Worm (Caenorhabditis elegans) whole organism, early embryonic: ENCODE measurements around the gene R11G1.1.

Experiments
- B0310.2 ChIP-seq: sonication (generic microtip); optimal IDR thresholded peaks from 2 replicates; lab custom pipeline; 2016; ENCODE audit warnings: mild to moderate bottlenecking, missing genetic modification characterization, missing compliant biosample characterization
- F13C5.2 ChIP-seq: sonication (generic microtip); optimal IDR thresholded peaks from 2 replicates; lab custom pipeline; 2017; ENCODE audit warnings: mild to moderate bottlenecking, missing genetic modification characterization, inconsistent platforms, missing compliant biosample characterization
- ama-1 ChIP-seq: fragments of 150-350 bp; optimal IDR thresholded peaks from 2 replicates; lab custom pipeline; 2014
- ceh-36 ChIP-seq: sonication (generic microtip); optimal IDR thresholded peaks from 2 replicates; lab custom pipeline; 2016; ENCODE audit warnings: missing genetic modification characterization, inconsistent platforms, missing compliant biosample characterization
- flt-1 ChIP-seq: fragments of 200-800 bp; sonication (Bioruptor generic); IDR thresholded peaks from 2 replicates; pipeline ENCODE4 v1.3.6; 2022; ENCODE audit warnings: missing genetic modification characterization, missing compliant biosample characterization
- hmbx-1 ChIP-seq: sonication (generic microtip); optimal IDR thresholded peaks from 2 replicates; lab custom pipeline; 2016; ENCODE audit warnings: mild to moderate bottlenecking, missing genetic modification characterization, missing compliant biosample characterization
- hmg-4 ChIP-seq: fragments of 200-800 bp; sonication (Bioruptor generic); optimal IDR thresholded peaks from 2 replicates; lab custom pipeline; 2018; ENCODE audit warnings: mild to moderate bottlenecking, missing genetic modification characterization, missing compliant biosample characterization
- hnd-1 ChIP-seq: sonication (generic microtip); optimal IDR thresholded peaks from 2 replicates; lab custom pipeline; 2016; ENCODE audit warnings: missing genetic modification characterization, missing compliant biosample characterization
- scrt-1 ChIP-seq: fragments of 200-800 bp; sonication (Bioruptor generic); IDR thresholded peaks from 2 replicates; pipeline ENCODE4 v1.3.6; 2022; ENCODE audit warnings: missing genetic modification characterization, missing compliant biosample characterization
- tbx-11 ChIP-seq: fragments of 200-800 bp; sonication (Bioruptor generic); IDR thresholded peaks from 2 replicates; pipeline ENCODE4 v1.3.6; 2022; ENCODE audit warnings: missing genetic modification characterization, missing compliant biosample characterization
- tbx-37 ChIP-seq: fragments of 200-800 bp; sonication (Bioruptor generic); conservative IDR thresholded peaks from 2 replicates; pipeline ENCODE4 v1.3.6; 2022; ENCODE audit warnings: missing genetic modification reagents, missing genetic modification characterization, missing compliant biosample characterization

DNA sequence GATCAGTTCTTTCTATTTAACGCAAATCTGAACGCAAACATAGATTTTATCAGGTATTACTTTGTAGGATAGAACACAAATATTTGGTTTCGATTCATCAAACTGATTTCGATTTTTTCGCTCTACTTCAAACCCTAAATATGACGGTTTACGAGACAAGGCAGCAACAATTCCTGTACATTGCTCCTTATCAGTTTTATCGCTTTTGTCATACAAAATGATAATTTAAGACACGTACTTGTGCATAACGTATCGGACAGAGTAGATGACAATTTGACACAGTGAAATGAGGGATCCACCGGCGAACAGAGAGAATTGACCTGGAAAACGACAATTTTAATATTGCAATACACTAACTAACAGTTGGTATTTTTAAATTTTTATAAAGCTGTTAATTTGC, 45.6 kb upstream of the R11G1.1 start:
- TF ChIP-seq hmbx-1 (tag; lab: Kevin White, UChicago) (no peak), scrt-1 (no peak), flt-1 (GFP tag; lab: Robert Waterston, UW) (no peak), ama-1 (lab: Kevin White, UChicago) (no peak), hnd-1 (tag; lab: Kevin White, UChicago) (no peak), F13C5.2 (tag; lab: Kevin White, UChicago) (no peak), hmg-4 (GFP tag; lab: Kevin White, UChicago) (no peak), tbx-11 (no peak), B0310.2 (tag; lab: Kevin White, UChicago) (no peak), tbx-37 (GFP tag; lab: Robert Waterston, UW) (no peak), ceh-36 (no peak)
